Worm (Caenorhabditis elegans): Measurements from ENCODE around the gene wrk-1.

The wrk-1 gene

ce11 chrX:8404308-8405085 lies 12.1 kb upstream of the wrk-1 start (continued):
- TF ChIP-seq swsn-7 (tag; optimal IDR thresholded peaks at IDR 0.05), result peak; percentile 94
- TF ChIP-seq skn-1 (tag; optimal IDR thresholded peaks at IDR 0.05), result peak; percentile 78
- TF ChIP-seq sox-4 (tag; optimal IDR thresholded peaks at IDR 0.05), result peak; percentile 84
- peak; percentile 77 for TF ChIP-seq elt-2 (tag; optimal IDR thresholded peaks at IDR 0.05)
- peak; percentile 82 for TF ChIP-seq pax-3 (tag; optimal IDR thresholded peaks at IDR 0.05)
- peak; percentile 84 for TF ChIP-seq fos-1 (tag; optimal IDR thresholded peaks at IDR 0.05)
- TF ChIP-seq nhr-20 (tag; optimal IDR thresholded peaks at IDR 0.05), result peak; percentile 94
- no peak for TF ChIP-seq nhr-28 (tag; optimal IDR thresholded peaks at IDR 0.05)
- TF ChIP-seq rnt-1 (tag; optimal IDR thresholded peaks at IDR 0.05), result peak; percentile 91
- peak; percentile 96 for TF ChIP-seq nhr-47 (tag; optimal IDR thresholded peaks at IDR 0.05)
- TF ChIP-seq fkh-10 (GFP tag; optimal IDR thresholded peaks at IDR 0.05), result peak; percentile 93
- peak; percentile 81 for TF ChIP-seq mep-1 (tag; optimal IDR thresholded peaks at IDR 0.05)
- TF ChIP-seq irx-1 (tag; optimal IDR thresholded peaks at IDR 0.05), result peak; percentile 90
- peak; percentile 80 for TF ChIP-seq ceh-8 (GFP tag; optimal IDR thresholded peaks at IDR 0.05)
- peak; percentile 49 for TF ChIP-seq snpc-4 (tag; optimal IDR thresholded peaks at IDR 0.05)
- peak; percentile 95 for TF ChIP-seq dsc-1 (tag; optimal IDR thresholded peaks at IDR 0.05)

ce11 chrX:8394279-8394678 lies 1.9 kb upstream of the wrk-1 start:
- TF ChIP-seq efl-3 (GFP tag; optimal IDR thresholded peaks at IDR 0.05) (no peak), ztf-11 (tag; optimal IDR thresholded peaks at IDR 0.05) (peak in 1 of 2 experiments; percentile 68), blmp-1 (tag; optimal IDR thresholded peaks at IDR 0.05) (peak; percentile 10), nhr-11 (tag; optimal IDR thresholded peaks at IDR 0.05) (no peak), efl-1 (optimal IDR thresholded peaks at IDR 0.05) (no peak), efl-1 (GFP tag; optimal IDR thresholded peaks at IDR 0.05 in 1 of 2) (no peak), hpl-2 (GFP tag; optimal IDR thresholded peaks at IDR 0.05) (no peak), fos-1 (tag; optimal IDR thresholded peaks at IDR 0.05) (no peak), tbx-2 (tag; optimal IDR thresholded peaks at IDR 0.05) (peak; percentile 61)

- TF ChIP-seq isw-1 (GFP tag; IDR thresholded peaks at IDR 0.05), result no peak
- TF ChIP-seq nhr-20 (tag; optimal IDR thresholded peaks at IDR 0.05), result no peak
- no peak for TF ChIP-seq ceh-88 (GFP tag; IDR thresholded peaks at IDR 0.05)
- TF ChIP-seq xbp-1 (tag; optimal IDR thresholded peaks at IDR 0.05), result no peak
- no peak for TF ChIP-seq hpl-2 (GFP tag; optimal IDR thresholded peaks at IDR 0.05)
- TF ChIP-seq ztf-4 (tag; optimal IDR thresholded peaks at IDR 0.05), result no peak
- TF ChIP-seq mab-9 (GFP tag; IDR thresholded peaks at IDR 0.05), result no peak
- no peak for TF ChIP-seq nhr-76 (tag; optimal IDR thresholded peaks at IDR 0.05)
- TF ChIP-seq nhr-71 (tag; optimal IDR thresholded peaks at IDR 0.05), result no peak
- no peak for TF ChIP-seq fos-1 (tag; optimal IDR thresholded peaks at IDR 0.05)
- no peak for TF ChIP-seq efl-3 (GFP tag; optimal IDR thresholded peaks at IDR 0.05)
- TF ChIP-seq F16B12.6 (tag; optimal IDR thresholded peaks at IDR 0.05), result no peak
- TF ChIP-seq dsc-1 (tag; optimal IDR thresholded peaks at IDR 0.05), result no peak
- TF ChIP-seq grh-1 (GFP tag; IDR thresholded peaks at IDR 0.05), result no peak
- TF ChIP-seq ces-1 (GFP tag; optimal IDR thresholded peaks at IDR 0.05), result no peak
- no peak for TF ChIP-seq aha-1 (tag; optimal IDR thresholded peaks at IDR 0.05)
- no peak for TF ChIP-seq nhr-47 (tag; optimal IDR thresholded peaks at IDR 0.05)
- no peak for TF ChIP-seq elt-2 (tag; optimal IDR thresholded peaks at IDR 0.05)
Observed at ce11 chrX:8391505-8391904, 884 bp downstream of the wrk-1 start.

ce11 chrX:8390508-8390907 lies 1.9 kb downstream of the wrk-1 start:
- TF ChIP-seq fkh-10 (GFP tag; optimal IDR thresholded peaks at IDR 0.05) (no peak), ama-1 (optimal IDR thresholded peaks at IDR 0.05) (no peak), lin-14 (GFP tag; optimal IDR thresholded peaks at IDR 0.05) (peak; percentile 8), C04F5.9 (tag; optimal IDR thresholded peaks at IDR 0.05) (no peak)
